Worm (Caenorhabditis elegans) whole organism, midembryonic: ENCODE results near the gene F44D12.10.

Experiments used
- T22C8.4 ChIP-seq: fragments of 200-800 bp; sonication (Bioruptor generic); IDR thresholded peaks from 2 replicates; pipeline ENCODE4 v1.3.6; 2022; ENCODE audit warnings: missing genetic modification characterization, missing compliant biosample characterization
- cog-1 ChIP-seq: sonication (generic microtip); optimal IDR thresholded peaks from 2 replicates; lab custom pipeline; 2016; ENCODE audit warnings: missing genetic modification characterization, missing compliant biosample characterization
- flt-1 ChIP-seq: fragments of 200-800 bp; sonication (Bioruptor generic); IDR thresholded peaks from 2 replicates; pipeline ENCODE4 v1.3.6; 2022; ENCODE audit warnings: missing genetic modification characterization, missing compliant biosample characterization
- klf-2 ChIP-seq: fragments of 200-800 bp; sonication (Bioruptor generic); conservative IDR thresholded peaks from 2 replicates; pipeline ENCODE4 v1.3.6; 2022; ENCODE audit warnings: missing genetic modification reagents, missing genetic modification characterization, missing compliant biosample characterization
- med-1 ChIP-seq: sonication (generic microtip); optimal IDR thresholded peaks from 2 replicates; lab custom pipeline; 2017; ENCODE audit warnings: missing genetic modification characterization, mild to moderate bottlenecking, missing compliant biosample characterization, antibody characterized with exemption, missing genetic modification reagents; ENCODE audit not compliant: insufficient read depth
- ref-1 ChIP-seq: fragments of 200-800 bp; sonication (Bioruptor generic); conservative IDR thresholded peaks from 2 replicates; pipeline ENCODE4 v1.3.6; 2022; ENCODE audit warnings: missing genetic modification reagents, missing genetic modification characterization, missing compliant biosample characterization
- tab-1 ChIP-seq: fragments of 200-800 bp; sonication (Bioruptor generic); IDR thresholded peaks from 2 replicates; pipeline ENCODE4 v1.3.6; 2022; ENCODE audit warnings: missing genetic modification characterization, missing compliant biosample characterization
- ztf-23 ChIP-seq: fragments of 200-800 bp; sonication (Bioruptor generic); IDR thresholded peaks from 2 replicates; pipeline ENCODE4 v1.3.6; 2022; ENCODE audit warnings: missing genetic modification reagents, missing genetic modification characterization, missing compliant biosample characterization
- ztf-29 ChIP-seq: fragments of 200-800 bp; sonication (Bioruptor generic); IDR thresholded peaks from 2 replicates; pipeline ENCODE4 v1.3.6; 2022; ENCODE audit warnings: missing genetic modification reagents, missing genetic modification characterization, missing compliant biosample characterization

Gene F44D12.10

DNA sequence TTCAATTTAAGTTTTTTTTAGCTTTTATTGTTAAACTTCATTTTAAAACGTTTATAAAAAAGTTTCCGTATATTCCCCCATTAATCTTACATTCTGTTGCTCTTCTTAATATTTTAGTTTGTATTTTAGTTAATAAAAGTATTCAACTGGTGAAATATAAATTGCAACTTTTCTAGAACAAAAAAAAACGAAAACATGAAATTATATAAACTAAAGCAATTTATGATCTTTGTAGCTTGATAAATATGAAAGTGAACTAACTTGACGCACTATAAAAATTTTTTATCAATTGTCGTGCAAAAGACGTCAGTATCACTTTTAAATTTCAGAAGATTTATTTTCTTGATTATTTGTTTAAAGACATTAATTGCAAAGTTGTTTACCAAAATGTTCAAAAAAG is 19.2 kb downstream of the F44D12.10 start, which contains the start of gene F44D12.2:
F44D12.2 (minus strand) TSS at position 101 of the 400 bp plus-strand sequence.
- TF ChIP-seq ref-1 (GFP tag; lab: Robert Waterston, UW): no peak
- no peak for TF ChIP-seq T22C8.4 (GFP tag; lab: Robert Waterston, UW)
- no peak for TF ChIP-seq klf-2
- TF ChIP-seq med-1 (GFP tag; lab: Kevin White, UChicago): no peak
- no peak for TF ChIP-seq ztf-23

DNA sequence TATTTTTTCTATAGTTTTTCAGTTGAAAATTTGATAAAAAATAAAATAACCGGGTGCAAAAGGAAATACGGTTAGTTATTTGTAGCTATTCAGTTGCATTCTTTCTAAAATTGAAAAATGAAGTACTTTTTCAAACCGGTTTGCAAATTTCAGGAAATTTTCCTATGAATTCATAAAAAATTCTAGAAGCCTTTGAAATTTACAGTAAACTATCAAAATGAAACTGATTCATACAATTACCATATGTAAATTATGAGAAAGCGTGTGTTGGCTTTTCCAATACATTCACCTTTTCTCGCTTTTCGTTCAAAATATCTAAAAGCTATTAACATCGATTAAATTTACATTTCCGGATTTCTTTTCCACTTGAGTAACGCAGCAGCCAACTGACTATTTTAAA is 19.9 kb downstream of the F44D12.10 start, which contains the start of gene ent-7:
ent-7 (plus strand) TSS at position 301 of the 400 bp plus-strand sequence.
- TF ChIP-seq ref-1 (GFP tag; lab: Robert Waterston, UW) (no peak), klf-2 (no peak), ztf-23 (no peak), ztf-29 (GFP tag; lab: Robert Waterston, UW) (no peak), cog-1 (tag; lab: Kevin White, UChicago) (no peak), tab-1 (GFP tag; lab: Robert Waterston, UW) (no peak), med-1 (GFP tag; lab: Kevin White, UChicago) (no peak), flt-1 (GFP tag; lab: Robert Waterston, UW) (no peak), T22C8.4 (GFP tag; lab: Robert Waterston, UW) (no peak)

DNA sequence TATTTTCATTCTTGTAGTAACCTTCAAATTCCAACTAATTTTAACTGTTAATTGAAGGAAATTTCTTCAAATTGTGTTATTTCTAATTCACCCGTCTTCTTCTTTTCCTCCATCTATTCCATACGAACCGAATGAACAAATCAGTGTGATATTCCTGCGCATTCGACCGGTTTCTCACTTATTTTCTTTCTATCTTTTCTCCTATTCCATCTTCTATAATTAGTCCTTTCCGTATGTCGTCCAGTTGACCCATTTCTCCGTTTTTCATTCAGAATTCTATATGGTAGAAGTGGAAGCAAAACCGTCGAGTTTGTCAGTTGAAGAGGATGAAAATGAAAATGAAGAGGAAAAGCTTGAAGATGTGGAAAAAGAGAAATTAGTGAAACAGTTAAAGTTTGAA is 27.3 kb downstream of the F44D12.10 start, which contains the start of gene magu-4:
magu-4 (plus strand) TSS at position 218 of the 400 bp plus-strand sequence.
- no peak for TF ChIP-seq flt-1 (GFP tag; lab: Robert Waterston, UW)
- TF ChIP-seq klf-2: no peak
- TF ChIP-seq T22C8.4 (GFP tag; lab: Robert Waterston, UW): no peak
- no peak for TF ChIP-seq ztf-23
- TF ChIP-seq tab-1 (GFP tag; lab: Robert Waterston, UW): no peak
- TF ChIP-seq ztf-29 (GFP tag; lab: Robert Waterston, UW): no peak
- TF ChIP-seq ref-1 (GFP tag; lab: Robert Waterston, UW): no peak
- TF ChIP-seq med-1 (GFP tag; lab: Kevin White, UChicago): no peak
- TF ChIP-seq cog-1 (tag; lab: Kevin White, UChicago): no peak

DNA sequence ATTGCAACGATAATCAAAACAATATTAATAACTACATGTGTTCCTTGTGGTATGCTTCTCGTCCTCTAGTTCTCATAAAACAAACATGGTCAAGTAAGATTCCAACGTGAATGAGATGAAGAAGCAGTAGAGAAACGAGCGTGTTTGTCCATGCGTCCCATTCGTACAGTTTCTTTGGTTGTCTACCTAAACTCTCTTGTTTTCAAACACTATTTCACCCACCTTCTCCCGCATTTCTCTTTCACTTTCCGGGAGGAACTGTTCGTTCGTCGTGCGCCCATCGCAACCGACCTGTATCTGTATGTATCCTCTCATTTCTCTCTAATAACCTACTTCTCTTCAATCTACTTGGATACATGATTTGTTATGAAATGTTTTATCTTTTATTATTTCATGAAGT is 29.1 kb downstream of the F44D12.10 start:
- TF ChIP-seq ztf-23 (no peak), klf-2 (no peak), med-1 (GFP tag; lab: Kevin White, UChicago) (no peak), flt-1 (GFP tag; lab: Robert Waterston, UW) (no peak), ztf-29 (GFP tag; lab: Robert Waterston, UW) (no peak), cog-1 (tag; lab: Kevin White, UChicago) (no peak), T22C8.4 (GFP tag; lab: Robert Waterston, UW) (no peak), tab-1 (GFP tag; lab: Robert Waterston, UW) (no peak), ref-1 (GFP tag; lab: Robert Waterston, UW) (no peak)

DNA sequence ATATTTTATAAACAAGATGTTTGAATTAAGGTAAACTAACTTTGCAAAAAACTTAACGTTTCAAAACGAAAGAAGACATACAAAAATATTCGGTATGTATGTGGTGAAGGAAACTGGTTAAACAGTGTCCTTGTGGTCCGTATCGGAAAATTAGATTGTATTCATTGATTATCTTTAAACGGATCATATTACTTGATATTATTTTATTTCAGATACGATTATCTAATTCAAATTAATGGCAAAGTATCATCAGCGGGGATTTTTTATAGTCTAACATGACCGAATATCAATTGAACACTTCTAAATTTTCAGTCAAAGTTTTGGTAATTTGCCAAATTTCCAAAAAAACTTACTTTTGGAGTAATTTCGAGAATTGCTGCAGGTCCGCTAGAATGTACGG is 30.1 kb downstream of the F44D12.10 start, which contains the start of gene C47E12.13:
C47E12.13 (minus strand) TSS at position 101 of the 400 bp plus-strand sequence.
- TF ChIP-seq T22C8.4 (GFP tag; lab: Robert Waterston, UW) (no peak), tab-1 (GFP tag; lab: Robert Waterston, UW) (no peak), ztf-29 (GFP tag; lab: Robert Waterston, UW) (no peak), klf-2 (no peak), ref-1 (GFP tag; lab: Robert Waterston, UW) (no peak), flt-1 (GFP tag; lab: Robert Waterston, UW) (no peak), ztf-23 (no peak), med-1 (GFP tag; lab: Kevin White, UChicago) (no peak), cog-1 (tag; lab: Kevin White, UChicago) (no peak)

DNA sequence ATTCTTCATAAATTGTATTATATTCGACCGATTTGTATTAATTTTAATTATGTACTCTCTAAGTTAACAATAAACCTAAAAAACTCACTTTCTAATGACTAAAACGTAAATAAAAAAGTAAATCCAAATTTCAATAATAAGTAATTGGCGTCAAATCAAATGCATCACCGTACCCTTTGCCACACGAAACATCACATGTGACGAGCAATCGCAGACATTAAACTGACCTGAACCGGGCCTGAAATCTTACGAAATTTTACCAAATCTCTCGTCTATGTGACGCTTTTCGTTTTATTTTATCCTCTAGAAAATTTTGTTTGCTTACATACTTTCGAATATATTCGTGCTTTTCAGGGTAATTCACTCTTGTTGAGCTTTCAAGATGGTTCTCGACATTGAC is 33.5 kb downstream of the F44D12.10 start, which contains the start of the genes C47E12.2 and sars-1:
C47E12.2 (minus strand) TSS at position 131 of the 400 bp plus-strand sequence.
sars-1 (plus strand) TSS at position 355 of the 400 bp plus-strand sequence.
- TF ChIP-seq klf-2: no peak
- no peak for TF ChIP-seq ztf-29 (GFP tag; lab: Robert Waterston, UW)
- no peak for TF ChIP-seq ref-1 (GFP tag; lab: Robert Waterston, UW)
- TF ChIP-seq med-1 (GFP tag; lab: Kevin White, UChicago): no peak
- TF ChIP-seq cog-1 (tag; lab: Kevin White, UChicago): no peak
- no peak for TF ChIP-seq ztf-23
- TF ChIP-seq T22C8.4 (GFP tag; lab: Robert Waterston, UW): no peak
- no peak for TF ChIP-seq flt-1 (GFP tag; lab: Robert Waterston, UW)
- TF ChIP-seq tab-1 (GFP tag; lab: Robert Waterston, UW): no peak

DNA sequence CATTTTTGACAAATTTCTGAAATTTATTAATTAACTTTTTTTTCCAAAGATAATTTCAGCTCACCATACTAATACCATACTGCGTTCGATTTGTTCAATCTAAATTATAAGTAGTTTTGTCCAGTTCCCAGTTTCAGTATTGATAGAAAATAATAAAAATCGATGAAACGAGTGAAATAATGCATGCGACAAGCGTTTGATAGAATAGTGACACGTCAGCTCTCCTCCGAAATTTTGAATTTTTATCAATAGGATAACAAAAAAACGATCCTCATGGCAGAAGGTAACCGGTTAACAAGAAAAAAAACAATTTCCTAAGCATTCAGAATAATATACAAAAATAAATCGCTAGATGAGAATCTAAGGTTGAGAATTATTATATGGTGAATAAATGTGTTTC is 35.1 kb downstream of the F44D12.10 start, which contains the start of gene C47E12.3:
C47E12.3 (minus strand) TSS at position 101 of the 400 bp plus-strand sequence.
- TF ChIP-seq flt-1 (GFP tag; lab: Robert Waterston, UW) (no peak), ztf-29 (GFP tag; lab: Robert Waterston, UW) (no peak), T22C8.4 (GFP tag; lab: Robert Waterston, UW) (no peak), klf-2 (no peak), cog-1 (tag; lab: Kevin White, UChicago) (no peak), tab-1 (GFP tag; lab: Robert Waterston, UW) (no peak), ref-1 (GFP tag; lab: Robert Waterston, UW) (no peak), med-1 (GFP tag; lab: Kevin White, UChicago) (no peak), ztf-23 (no peak)

DNA sequence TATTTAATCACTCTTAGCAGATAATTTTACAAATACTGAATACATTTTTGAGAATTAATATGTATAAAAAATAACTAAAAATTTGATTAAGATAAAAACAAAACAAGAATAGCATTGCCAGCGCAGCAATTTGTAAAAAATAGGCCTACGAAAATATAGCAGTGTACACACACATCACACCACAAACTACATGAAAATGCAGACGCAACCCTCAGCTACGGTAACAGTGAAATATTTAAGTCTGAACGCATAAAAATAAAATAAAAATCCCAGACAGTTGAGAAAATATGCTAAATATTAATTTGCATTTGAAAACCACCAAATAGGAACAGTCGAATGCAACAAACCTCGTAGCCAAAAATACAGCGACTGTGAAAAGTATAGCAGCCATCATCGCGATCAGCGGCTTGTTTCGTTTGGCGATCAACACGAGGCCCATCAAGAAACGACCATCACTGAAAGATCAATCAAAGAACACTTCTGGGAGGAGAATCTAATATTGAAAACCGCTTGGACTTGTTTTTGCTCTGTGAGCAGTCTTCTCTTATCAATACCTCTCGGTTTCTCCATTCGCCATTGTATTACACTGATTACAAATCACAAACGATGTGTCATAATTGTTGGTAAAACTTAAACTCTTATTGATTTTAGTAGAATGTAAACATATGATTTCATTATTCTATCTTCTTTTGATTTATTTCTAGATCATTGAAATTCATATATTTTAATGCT is 38.2 kb downstream of the F44D12.10 start, which contains the start of gene pyp-1:
pyp-1 (minus strand) TSS at position 439 of the 732 bp plus-strand sequence.
- TF ChIP-seq T22C8.4 (GFP tag; lab: Robert Waterston, UW) (no peak), klf-2 (no peak), tab-1 (GFP tag; lab: Robert Waterston, UW) (no peak), cog-1 (tag; lab: Kevin White, UChicago) (no peak), ztf-23 (no peak), flt-1 (GFP tag; lab: Robert Waterston, UW) (no peak), med-1 (GFP tag; lab: Kevin White, UChicago) (no peak), ztf-29 (GFP tag; lab: Robert Waterston, UW) (no peak), ref-1 (GFP tag; lab: Robert Waterston, UW) (no peak)
